Fruit fly (Drosophila melanogaster) whole organism, embryonic: Measurements from ENCODE around the gene GABPI.

Experiments used
- CG10147 ChIP-seq: fragments of 200-800 bp; sonication (Bioruptor generic); optimal IDR thresholded peaks from 2 replicates; lab custom pipeline; 2019; ENCODE audit warnings: missing biosample characterization, mild to moderate bottlenecking, missing genetic modification characterization, moderate library complexity
- CG13123 ChIP-seq: fragments of 200-800 bp; sonication (Bioruptor generic); optimal IDR thresholded peaks from 2 replicates; lab custom pipeline; 2016; ENCODE audit warnings: missing biosample characterization, missing genetic modification characterization
- CG15011 ChIP-seq: fragments of 200-800 bp; sonication (Bioruptor generic); optimal IDR thresholded peaks from 3 replicates; lab custom pipeline; 2018; ENCODE audit warnings: missing biosample characterization, mild to moderate bottlenecking, missing genetic modification characterization
- CG15269 ChIP-seq: fragments of 200-800 bp; sonication (Bioruptor generic); optimal IDR thresholded peaks from 2 replicates; lab custom pipeline; 2018; ENCODE audit warnings: missing biosample characterization, mild to moderate bottlenecking, missing genetic modification characterization, moderate library complexity
- CG15479 ChIP-seq: fragments of 200-800 bp; sonication (Bioruptor generic); optimal IDR thresholded peaks from 3 replicates; lab custom pipeline; 2019; ENCODE audit warnings: missing biosample characterization, mild to moderate bottlenecking, missing genetic modification characterization, moderate library complexity
- CG15514 ChIP-seq: fragments of 200-800 bp; sonication (Bioruptor generic); optimal IDR thresholded peaks from 3 replicates; lab custom pipeline; 2017; ENCODE audit warnings: missing biosample characterization, missing genetic modification characterization, mild to moderate bottlenecking, moderate library complexity, missing genetic modification reagents
- CG16813 ChIP-seq: fragments of 200-800 bp; sonication (Bioruptor generic); IDR thresholded peaks from 3 replicates; pipeline ENCODE4 v1.3.6; 2022; ENCODE audit warnings: missing biosample characterization, missing genetic modification characterization; ENCODE audit not compliant: partially characterized antibody
- CG18011 ChIP-seq: fragments of 200-800 bp; sonication (Bioruptor generic); optimal IDR thresholded peaks from 2 replicates; lab custom pipeline; 2017; ENCODE audit warnings: missing biosample characterization, missing genetic modification characterization, mild to moderate bottlenecking, moderate library complexity, missing genotype
- CG2129 ChIP-seq: fragments of 200-800 bp; sonication (Bioruptor generic); IDR thresholded peaks from 2 replicates; pipeline ENCODE4 v1.3.6; 2022; ENCODE audit warnings: missing biosample characterization, missing genetic modification characterization; ENCODE audit not compliant: partially characterized antibody
- CG2202 ChIP-seq: fragments of 200-800 bp; sonication (Bioruptor generic); optimal IDR thresholded peaks from 2 replicates; lab custom pipeline; 2018; ENCODE audit warnings: missing biosample characterization, mild to moderate bottlenecking, missing genetic modification characterization
- CG3726 ChIP-seq: fragments of 200-800 bp; sonication (Bioruptor generic); IDR thresholded peaks from 3 replicates; pipeline ENCODE4, ENCODE4 v1.3.6; 2022; ENCODE audit warnings: missing biosample characterization, missing genetic modification characterization
- CG4360 ChIP-seq: fragments of 200-800 bp; sonication (Bioruptor generic); IDR thresholded peaks from 2 replicates; pipeline ENCODE4 v1.3.6; 2022; ENCODE audit warnings: missing biosample characterization, missing genetic modification characterization
- CG7745 ChIP-seq: fragments of 200-800 bp; sonication (Bioruptor generic); optimal IDR thresholded peaks from 2 replicates; lab custom pipeline; 2018; ENCODE audit warnings: missing biosample characterization, mild to moderate bottlenecking, missing genetic modification characterization, moderate library complexity
- CG8359 ChIP-seq: fragments of 200-800 bp; sonication (Bioruptor generic); optimal IDR thresholded peaks from 2 replicates; lab custom pipeline; 2017; ENCODE audit warnings: missing biosample characterization, mild to moderate bottlenecking, missing genetic modification characterization, borderline replicate concordance
- CTCF ChIP-seq: fragments of 200-800 bp; sonication (Bioruptor generic); optimal IDR thresholded peaks from 2 replicates; lab custom pipeline; 2017; ENCODE audit warnings: missing biosample characterization, mild to moderate bottlenecking, missing genetic modification characterization, moderate library complexity
- D ChIP-seq, 2 experiments: fragments of 200-800 bp in 1 of 2; fragments of >200 bp in 1 of 2; sonication (Bioruptor generic) in 1 of 2; optimal IDR thresholded peaks; 2 replicates in 1 of 2; 3 replicates in 1 of 2; lab custom pipeline; 2017; ENCODE audit warnings: mild to moderate bottlenecking in 1 of 2, missing biosample characterization in 1 of 2, missing genetic modification characterization in 1 of 2, missing genetic modification reagents in 1 of 2
- Doc3 ChIP-seq: fragments of 200-800 bp; sonication (Bioruptor generic); IDR thresholded peaks from 3 replicates; pipeline ENCODE4 v1.3.6; 2022; ENCODE audit warnings: missing biosample characterization, missing genetic modification characterization; ENCODE audit not compliant: partially characterized antibody
- E2f2 ChIP-seq: fragments of 200-800 bp; sonication (Bioruptor generic); IDR thresholded peaks from 2 replicates; pipeline ENCODE4 v1.3.6; 2022; ENCODE audit warnings: missing biosample characterization, missing genetic modification characterization
- Eip74EF ChIP-seq, 2 experiments: fragments of 200-800 bp in 1 of 2; fragments of >200 bp in 1 of 2; sonication (Bioruptor generic) in 1 of 2; optimal IDR thresholded peaks; 2 replicates each; lab custom pipeline; 2017 to 2019; ENCODE audit warnings: missing biosample characterization in 2 of 2, missing genetic modification characterization in 2 of 2, mild to moderate bottlenecking in 1 of 2, moderate library complexity in 1 of 2
- HLH4C ChIP-seq: fragments of 200-800 bp; sonication (Bioruptor generic); IDR thresholded peaks from 3 replicates; pipeline ENCODE4 v1.3.6; 2022; ENCODE audit warnings: missing biosample characterization, missing genetic modification characterization; ENCODE audit not compliant: partially characterized antibody
- Hr51 ChIP-seq, 2 experiments: fragments of 200-800 bp; sonication (Bioruptor generic); optimal IDR thresholded peaks; 2 replicates in 1 of 2; 3 replicates in 1 of 2; lab custom pipeline; 2016 to 2018; ENCODE audit warnings: missing biosample characterization in 2 of 2, missing genetic modification characterization in 2 of 2, mild to moderate bottlenecking in 1 of 2, moderate library complexity in 1 of 2
- Jarid2 ChIP-seq: fragments of 200-800 bp; sonication (Bioruptor generic); optimal IDR thresholded peaks from 3 replicates; lab custom pipeline; 2017; ENCODE audit warnings: mild to moderate bottlenecking, missing biosample characterization, missing genetic modification reagents, missing genetic modification characterization
- Med ChIP-seq: fragments of 200-800 bp; sonication (Bioruptor generic); peaks from one replicate; lab custom pipeline; 2016; ENCODE audit warnings: missing biosample characterization, missing genetic modification characterization, mild to moderate bottlenecking, inconsistent platforms, moderate library complexity
- Myb ChIP-seq: fragments of 200-800 bp; sonication (Bioruptor generic); optimal IDR thresholded peaks from 2 replicates; lab custom pipeline; 2016; ENCODE audit warnings: missing biosample characterization, missing genetic modification characterization
- NFAT ChIP-seq: fragments of 200-800 bp; sonication (Bioruptor generic); IDR thresholded peaks from 2 replicates; pipeline ENCODE4 v1.3.6; 2022; ENCODE audit warnings: missing biosample characterization, missing genetic modification characterization
- Opbp ChIP-seq: fragments of 200-800 bp; sonication (Bioruptor generic); IDR thresholded peaks from 3 replicates; pipeline ENCODE4 v1.3.6; 2022; ENCODE audit warnings: missing biosample characterization, missing genetic modification characterization; ENCODE audit not compliant: partially characterized antibody
- ato ChIP-seq: fragments of 200-800 bp; sonication (Bioruptor generic); IDR thresholded peaks from 2 replicates; pipeline ENCODE4 v1.3.6; 2022; ENCODE audit warnings: missing biosample characterization, missing genetic modification characterization; ENCODE audit not compliant: partially characterized antibody
- bbx ChIP-seq: fragments of 200-800 bp; sonication (Bioruptor generic); IDR thresholded peaks from 2 replicates; pipeline ENCODE4 v1.3.6; 2022; ENCODE audit warnings: missing biosample characterization, missing genetic modification characterization; ENCODE audit not compliant: partially characterized antibody
- bigmax ChIP-seq: fragments of 200-800 bp; sonication (Bioruptor generic); optimal IDR thresholded peaks from 2 replicates; lab custom pipeline; 2018; ENCODE audit warnings: missing biosample characterization, mild to moderate bottlenecking, missing genetic modification characterization
- cas ChIP-seq: fragments of 200-800 bp; sonication (Bioruptor generic); IDR thresholded peaks from 2 replicates; pipeline ENCODE4 v1.3.6; 2022; ENCODE audit warnings: missing biosample characterization, missing genetic modification characterization
- chinmo ChIP-seq: fragments of 200-800 bp; sonication (Bioruptor generic); IDR thresholded peaks from 4 replicates; pipeline ENCODE4 v1.3.6; 2022; ENCODE audit warnings: missing biosample characterization, missing genetic modification characterization; ENCODE audit not compliant: partially characterized antibody
- corto ChIP-seq: fragments of 200-800 bp; sonication (Bioruptor generic); optimal IDR thresholded peaks from 2 replicates; lab custom pipeline; 2016; ENCODE audit warnings: missing biosample characterization, mild to moderate bottlenecking, missing genetic modification characterization, moderate library complexity
- crp ChIP-seq, 2 experiments: fragments of 200-800 bp; sonication (Bioruptor generic); optimal IDR thresholded peaks; 2 replicates in 1 of 2; 3 replicates in 1 of 2; lab custom pipeline; 2017; ENCODE audit warnings: missing biosample characterization in 2 of 2, missing genetic modification characterization in 2 of 2, mild to moderate bottlenecking in 1 of 2, moderate library complexity in 1 of 2
- danr ChIP-seq: fragments of 200-800 bp; sonication (Bioruptor generic); IDR thresholded peaks from 2 replicates; pipeline ENCODE4 v1.3.6; 2022; ENCODE audit warnings: missing biosample characterization, missing genetic modification characterization
- h ChIP-seq: fragments of >200 bp; optimal IDR thresholded peaks from 2 replicates; lab custom pipeline; 2017
- hb ChIP-seq: fragments of 200-800 bp; sonication (Bioruptor generic); IDR thresholded peaks from 3 replicates; pipeline ENCODE4 v1.3.6; 2022; ENCODE audit warnings: missing biosample characterization, missing genetic modification characterization; ENCODE audit not compliant: partially characterized antibody
- hth ChIP-seq: fragments of >200 bp; optimal IDR thresholded peaks from 2 replicates; lab custom pipeline; 2017; ENCODE audit warnings: inconsistent platforms
- jumu ChIP-seq: fragments of 200-800 bp; sonication (Bioruptor generic); optimal IDR thresholded peaks from 3 replicates; lab custom pipeline; 2016; ENCODE audit warnings: missing biosample characterization, missing genetic modification characterization
- kni ChIP-seq: fragments of 200-800 bp; sonication (Bioruptor generic); optimal IDR thresholded peaks from 3 replicates; lab custom pipeline; 2017; ENCODE audit warnings: mild to moderate bottlenecking, missing biosample characterization, missing genetic modification reagents, missing genetic modification characterization
- knrl ChIP-seq: fragments of 200-800 bp; sonication (Bioruptor generic); IDR thresholded peaks from 3 replicates; pipeline ENCODE4 v1.3.6; 2022; ENCODE audit warnings: missing biosample characterization, missing genetic modification characterization; ENCODE audit not compliant: partially characterized antibody
- lilli ChIP-seq: fragments of 200-800 bp; sonication (Bioruptor generic); optimal IDR thresholded peaks from 3 replicates; lab custom pipeline; 2016; ENCODE audit warnings: missing biosample characterization, missing genetic modification characterization
- maf-S ChIP-seq: fragments of 200-800 bp; sonication (Bioruptor generic); optimal IDR thresholded peaks from 2 replicates; lab custom pipeline; 2016; ENCODE audit warnings: missing biosample characterization, missing genetic modification characterization
- mld ChIP-seq: fragments of 200-800 bp; sonication (Bioruptor generic); IDR thresholded peaks from 3 replicates; pipeline ENCODE4 v1.3.6; 2022; ENCODE audit warnings: missing biosample characterization, missing genetic modification characterization; ENCODE audit not compliant: partially characterized antibody
- nerfin-2 ChIP-seq: fragments of 200-800 bp; sonication (Bioruptor generic); IDR thresholded peaks from 2 replicates; pipeline ENCODE4 v1.3.6; 2022; ENCODE audit warnings: missing biosample characterization, missing genetic modification characterization; ENCODE audit not compliant: partially characterized antibody
- pfk ChIP-seq: fragments of 200-800 bp; sonication (Bioruptor generic); optimal IDR thresholded peaks from 2 replicates; lab custom pipeline; 2018; ENCODE audit warnings: missing biosample characterization, mild to moderate bottlenecking, missing genetic modification characterization, moderate library complexity
- run ChIP-seq: fragments of 200-800 bp; sonication (Bioruptor generic); optimal IDR thresholded peaks from 3 replicates; lab custom pipeline; 2018; ENCODE audit warnings: missing biosample characterization, mild to moderate bottlenecking, missing genetic modification characterization
- vnd ChIP-seq: fragments of 200-800 bp; sonication (Bioruptor generic); IDR thresholded peaks from 3 replicates; pipeline ENCODE4 v1.3.6; 2022; ENCODE audit warnings: missing biosample characterization, missing genetic modification characterization; ENCODE audit not compliant: partially characterized antibody
- zen2 ChIP-seq: fragments of 200-800 bp; sonication (Bioruptor generic); IDR thresholded peaks from 3 replicates; pipeline ENCODE4 v1.3.6; 2022; ENCODE audit warnings: missing biosample characterization, missing genetic modification characterization; ENCODE audit not compliant: partially characterized antibody

Gene GABPI

DNA sequence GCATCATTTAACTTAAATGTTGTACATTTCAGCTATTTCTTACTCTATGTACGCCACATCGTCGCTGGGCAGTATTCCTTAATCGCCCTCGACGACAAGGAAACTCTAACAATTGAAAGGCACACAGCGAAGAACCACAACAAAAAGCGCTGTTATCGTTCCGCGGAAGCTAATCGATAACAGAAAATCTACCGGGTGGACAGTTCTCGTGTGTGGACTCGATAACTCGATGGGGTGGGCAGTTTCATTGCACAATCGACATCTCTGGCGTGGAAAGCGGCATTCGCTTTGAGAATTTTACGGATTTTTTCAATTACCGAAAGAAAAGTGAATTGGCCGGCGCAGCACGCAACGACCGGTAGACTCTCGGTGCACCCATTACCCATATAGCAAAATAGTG, 7.4 kb upstream of the GABPI start, which contains the start of the genes alpha4GT1 and Prp40 (continued):
- TF ChIP-seq jumu (GFP tag; lab: Kevin White, UChicago) (no peak), Doc3 (GFP tag; lab: Robert Waterston, UW) (peak; percentile 64; the same call in 2 of the 3 replicates), hth (lab: Kevin White, UChicago) (no peak), ato (GFP tag; lab: Robert Waterston, UW) (peak; percentile 94), vnd (GFP tag; lab: Robert Waterston, UW) (peak; percentile 86), CG2202 (tag; lab: Kevin White, UChicago) (no peak), CG15011 (GFP tag; lab: Kevin White, UChicago) (no peak), zen2 (GFP tag; lab: Robert Waterston, UW) (peak; percentile 90), chinmo (GFP tag; lab: Robert Waterston, UW) (peak; percentile 95), lilli (GFP tag; lab: Kevin White, UChicago) (no peak), mld (peak; percentile 80), bigmax (GFP tag; lab: Kevin White, UChicago) (no peak), CG3726 (GFP tag; lab: Robert Waterston, UW) (no peak), Eip74EF (GFP tag; optimal IDR thresholded peaks at IDR 0.05; lab: Kevin White, UChicago) (no peak), h (lab: Kevin White, UChicago) (no peak), bbx (peak; percentile 89), nerfin-2 (GFP tag; lab: Robert Waterston, UW) (peak; percentile 84), danr (GFP tag; lab: Robert Waterston, UW) (no peak), E2f2 (GFP tag; lab: Robert Waterston, UW) (peak; percentile 67), hb (GFP tag; lab: Robert Waterston, UW) (peak; percentile 79; the same call in 2 of the 3 replicates), CG15269 (tag; lab: Kevin White, UChicago) (no peak), CG15479 (GFP tag; lab: Kevin White, UChicago) (peak; percentile 20), CG2129 (GFP tag; lab: Robert Waterston, UW) (0 out of 2 replicates have a peak, but pooled peaks have one; percentile 16), CG15514 (GFP tag; lab: Kevin White, UChicago) (peak; percentile 91), D (optimal IDR thresholded peaks at IDR 0.05; lab: Kevin White, UChicago) (no peak), D (GFP tag; optimal IDR thresholded peaks at IDR 0.05; lab: Kevin White, UChicago) (no peak), Myb (GFP tag; lab: Kevin White, UChicago) (peak; percentile 43), CG18011 (GFP tag; lab: Kevin White, UChicago) (no peak), Opbp (GFP tag; lab: Robert Waterston, UW) (peak; percentile 85), run (tag; lab: Kevin White, UChicago) (no peak), cas (no peak), maf-S (no peak), crp (GFP tag; optimal IDR thresholded peaks at IDR 0.05; lab: Kevin White, UChicago) (peak in 1 of 2 experiments; percentile 19), Jarid2 (GFP tag; lab: Kevin White, UChicago) (no peak), Hr51 (GFP tag; optimal IDR thresholded peaks at IDR 0.05; lab: Kevin White, UChicago) (no peak), CG10147 (GFP tag; lab: Kevin White, UChicago) (no peak), CTCF (GFP tag; lab: Kevin White, UChicago) (no peak), CG7745 (no peak), CG16813 (GFP tag; lab: Robert Waterston, UW) (peak; percentile 81), HLH4C (peak; percentile 94), corto (GFP tag; lab: Kevin White, UChicago) (no peak), CG13123 (GFP tag; lab: Kevin White, UChicago) (no peak), NFAT (0 out of 2 replicates have a peak, but pooled peaks have one; percentile 15), CG4360 (GFP tag; lab: Robert Waterston, UW) (peak; percentile 77; the same call in 1 of the 2 replicates), kni (no peak), pfk (peak; percentile 39), knrl (GFP tag; lab: Robert Waterston, UW) (peak; percentile 67; the same call in 2 of the 3 replicates), CG8359 (GFP tag; lab: Kevin White, UChicago) (no peak), Med (GFP tag; lab: Kevin White, UChicago) (peak; percentile 39)
